Fruit fly (Drosophila melanogaster): ENCODE measurements around the gene CG9316.

CG9316 gene

dm6 chr2L:20695066-20695465 is 31.3 kb downstream of the CG9316 start:
- no peak for TF ChIP-seq CTCF (optimal IDR thresholded peaks at IDR 0.05)
- TF ChIP-seq CG8478 (optimal IDR thresholded peaks at IDR 0.05), result no peak

DNA sequence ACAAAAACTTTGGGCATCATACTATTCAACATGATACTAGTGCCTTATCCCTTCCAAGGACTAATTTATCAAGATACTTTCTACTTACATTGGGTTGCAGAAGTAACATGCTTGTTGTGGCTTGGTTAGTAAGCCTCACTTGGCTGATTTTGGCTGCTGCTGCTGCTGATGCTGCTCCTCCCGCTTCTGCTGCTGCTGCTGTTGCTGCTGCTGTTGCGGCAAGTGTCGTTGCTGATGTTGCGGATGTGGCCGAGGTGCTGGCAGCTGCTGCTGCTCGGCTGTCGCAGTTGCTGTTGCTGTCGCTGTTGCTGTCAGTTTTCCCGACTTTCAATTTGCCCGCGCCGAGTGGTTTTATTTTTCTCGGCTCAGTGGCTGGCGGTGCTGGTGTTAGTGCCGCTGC is 36.3 kb downstream of the CG9316 start:
- TF ChIP-seq CG8478 (optimal IDR thresholded peaks at IDR 0.05) (no peak), CTCF (optimal IDR thresholded peaks at IDR 0.05) (no peak)

- TF ChIP-seq CTCF (optimal IDR thresholded peaks at IDR 0.05), result no peak
- no peak for TF ChIP-seq CG8478 (optimal IDR thresholded peaks at IDR 0.05)
Measured at dm6 chr2L:20688722-20689121, 37.6 kb downstream of the CG9316 start.

DNA sequence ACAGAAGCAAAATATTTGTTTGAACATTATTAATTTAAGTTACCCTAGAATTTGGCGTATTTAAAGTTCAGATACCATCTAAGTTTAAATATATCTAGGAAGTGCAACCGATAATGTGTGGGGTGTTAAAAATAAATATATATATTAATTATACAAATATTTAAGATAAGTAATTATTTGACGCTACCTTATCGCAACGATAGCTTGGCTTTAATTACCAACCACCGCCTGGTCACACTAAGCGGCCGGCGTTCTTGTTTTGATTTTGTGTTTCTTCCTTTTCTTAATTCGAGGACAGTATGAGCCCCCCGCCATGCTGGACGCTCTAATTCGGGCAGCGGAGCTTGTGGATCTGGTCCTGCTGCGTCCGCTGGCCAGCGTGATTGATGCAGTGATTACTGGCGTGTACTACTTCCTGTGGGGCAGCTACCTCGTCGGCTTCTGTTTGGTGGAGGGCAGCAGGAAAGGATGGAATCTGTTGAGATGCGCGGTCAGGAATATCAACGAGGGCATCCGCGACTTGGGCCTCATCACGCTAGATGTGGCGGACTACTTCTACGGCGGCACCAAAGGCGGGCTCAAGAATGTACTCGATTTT is 44.1 kb downstream of the CG9316 start, which contains the start of gene CG2617:
TSS of gene CG2617 (plus strand) at position 233 of the 598 bp plus-strand sequence.
- TF ChIP-seq CTCF (optimal IDR thresholded peaks at IDR 0.05) (no peak), CG8478 (optimal IDR thresholded peaks at IDR 0.05) (no peak)

DNA sequence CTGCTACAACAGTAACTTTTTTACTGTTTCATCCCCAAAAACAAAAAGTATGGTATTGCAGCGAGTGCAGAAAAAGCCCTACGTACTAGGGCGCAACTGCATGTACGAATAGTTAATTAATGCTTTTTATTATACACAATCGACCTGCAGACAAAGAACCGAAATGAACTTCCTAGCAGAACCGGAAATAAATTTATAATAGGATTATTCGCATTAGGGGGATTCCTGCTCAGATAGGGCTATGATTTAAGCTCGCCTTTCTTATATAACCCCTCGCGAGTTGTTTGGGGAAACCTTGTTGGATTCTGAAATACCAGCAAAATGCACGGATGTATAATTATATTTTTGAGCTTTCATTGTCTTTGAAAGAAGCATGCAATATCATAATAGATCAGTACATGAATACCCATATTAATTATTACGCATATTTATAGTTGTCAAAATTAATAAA is 44.7 kb downstream of the CG9316 start, which contains the start of gene Cen:
TSS of gene Cen (minus strand) at position 199 of the 451 bp plus-strand sequence.
- TF ChIP-seq CTCF (optimal IDR thresholded peaks at IDR 0.05) (no peak), CG8478 (optimal IDR thresholded peaks at IDR 0.05) (no peak)

- no peak for TF ChIP-seq CG8478 (optimal IDR thresholded peaks at IDR 0.05)
- no peak for TF ChIP-seq CTCF (optimal IDR thresholded peaks at IDR 0.05)
Measured at dm6 chr2L:20675875-20676274, 50.5 kb downstream of the CG9316 start, which contains the start of the genes CG31678 and IKKepsilon. Gene CG31678 (minus strand): TSS chr2L:20675941. Gene IKKepsilon (plus strand): TSS chr2L:20676045.

- TF ChIP-seq CG8478 (optimal IDR thresholded peaks at IDR 0.05) (no peak), CTCF (optimal IDR thresholded peaks at IDR 0.05) (no peak)
Measured at dm6 chr2L:20674718-20675117, 51.6 kb downstream of the CG9316 start.
